In genomic region chrX:13669366-13669765, dm6 we compare ENCODE assay signal across 4 fruit fly cellular contexts.
TF ChIP-seq lines count a peak whose summit lies in the region.

CG15760 (plus strand) TSS chrX:13669699.

- TF ChIP-seq CTCF in whole organism, embryonic (GFP tag; optimal IDR thresholded peaks at IDR 0.05; lab: Kevin White, UChicago), result no peak

TF ChIP-seq in whole organism, adult, 20 proteins besides CTCF, POLR2A, EP300 and RAD21:
- TF ChIP-seq ovo (GFP tag; optimal IDR thresholded peaks at IDR 0.05; lab: Kevin White, UChicago), result no peak
- peak; percentile 34 for TF ChIP-seq CG14711 (tag; optimal IDR thresholded peaks at IDR 0.05; lab: Kevin White, UChicago)
- no peak for TF ChIP-seq kay (GFP tag; lab: Kevin White, UChicago; ENCODE audit: borderline replicate concordance)
- TF ChIP-seq CG7045 (GFP tag; optimal IDR thresholded peaks at IDR 0.05; lab: Kevin White, UChicago), result peak; percentile 2
- peak; percentile 0 for TF ChIP-seq CG7101 (tag; optimal IDR thresholded peaks at IDR 0.05; lab: Kevin White, UChicago)

TF ChIP-seq in whole organism, embryonic, 481 proteins besides CTCF, POLR2A, EP300 and RAD21 (continues in another document):
- TF ChIP-seq CG34376 (GFP tag; optimal IDR thresholded peaks at IDR 0.05; lab: Kevin White, UChicago) (peak; percentile 29), sens (GFP tag; lab: Kevin White, UChicago) (peak; percentile 83), CG32767 (GFP tag; IDR thresholded peaks at IDR 0.05; lab: Robert Waterston, UW) (no peak), CG12659 (GFP tag; optimal IDR thresholded peaks at IDR 0.05; lab: Kevin White, UChicago) (peak; percentile 1), CG10366 (GFP tag; IDR thresholded peaks at IDR 0.05; lab: Robert Waterston, UW) (no peak), CG2116 (GFP tag; optimal IDR thresholded peaks at IDR 0.05; lab: Kevin White, UChicago) (peak; percentile 29), Ets97D (GFP tag; optimal IDR thresholded peaks at IDR 0.05; lab: Kevin White, UChicago) (peak; percentile 31), CG13424 (tag; optimal IDR thresholded peaks at IDR 0.05; lab: Kevin White, UChicago) (peak; percentile 29), lilli (GFP tag; optimal IDR thresholded peaks at IDR 0.05; lab: Kevin White, UChicago) (peak; percentile 22), CG12769 (tag; optimal IDR thresholded peaks at IDR 0.05; lab: Kevin White, UChicago) (no peak), kni (GFP tag; optimal IDR thresholded peaks at IDR 0.05; lab: Kevin White, UChicago) (no peak), ewg (GFP tag; optimal IDR thresholded peaks at IDR 0.05; lab: Kevin White, UChicago) (peak; percentile 92), Antp (GFP tag; optimal IDR thresholded peaks at IDR 0.05; lab: Kevin White, UChicago) (peak; percentile 2), Mes4 (GFP tag; optimal IDR thresholded peaks at IDR 0.05; lab: Kevin White, UChicago) (no peak), Sry-δ (GFP tag; optimal IDR thresholded peaks at IDR 0.05; lab: Kevin White, UChicago) (peak; percentile 5), Rfx (GFP tag; IDR thresholded peaks at IDR 0.05; lab: Robert Waterston, UW) (0 out of 2 replicates have a peak, but pooled peaks have one; percentile 11), row (GFP tag; IDR thresholded peaks at IDR 0.05; lab: Robert Waterston, UW) (peak; percentile 50), Med (GFP tag; lab: Kevin White, UChicago) (peak; percentile 71), phol (tag; optimal IDR thresholded peaks at IDR 0.05; lab: Kevin White, UChicago) (peak; percentile 14), E2f2 (GFP tag; IDR thresholded peaks at IDR 0.05; lab: Robert Waterston, UW) (0 out of 2 replicates have a peak, but pooled peaks have one; percentile 9), crp (GFP tag; optimal IDR thresholded peaks at IDR 0.05; lab: Kevin White, UChicago) (peak in 1 of 2 experiments; percentile 72), pzg (GFP tag; optimal IDR thresholded peaks at IDR 0.05; lab: Kevin White, UChicago) (peak; percentile 17), Fer1 (GFP tag; optimal IDR thresholded peaks at IDR 0.05; lab: Kevin White, UChicago) (peak; percentile 35), CG11093 (GFP tag; IDR thresholded peaks at IDR 0.05; lab: Robert Waterston, UW) (no peak), trem (tag; optimal IDR thresholded peaks at IDR 0.05; lab: Kevin White, UChicago) (peak; percentile 17), scrt (GFP tag; optimal IDR thresholded peaks at IDR 0.05; lab: Kevin White, UChicago) (peak; percentile 36), CG9817 (tag; optimal IDR thresholded peaks at IDR 0.05; lab: Kevin White, UChicago) (peak; percentile 14), CG15514 (GFP tag; optimal IDR thresholded peaks at IDR 0.05; lab: Kevin White, UChicago) (peak; percentile 72), BEAF-32 (GFP tag; optimal IDR thresholded peaks at IDR 0.05; lab: Kevin White, UChicago) (peak; percentile 4)

TF ChIP-seq in whole organism, prepupa, 60 proteins besides CTCF, POLR2A, EP300 and RAD21:
- TF ChIP-seq CG15336 (GFP tag; IDR thresholded peaks at IDR 0.05; lab: Robert Waterston, UW) (no peak), esn (GFP tag; optimal IDR thresholded peaks at IDR 0.05; lab: Kevin White, UChicago) (peak; percentile 14), Lpt (GFP tag; optimal IDR thresholded peaks at IDR 0.05; lab: Kevin White, UChicago) (no peak), achi (GFP tag; optimal IDR thresholded peaks at IDR 0.05; lab: Kevin White, UChicago) (no peak)

TF ChIP-seq in whole organism, wandering third instar larva, 38 proteins besides CTCF, POLR2A, EP300 and RAD21:
- no peak for TF ChIP-seq psq (GFP tag; optimal IDR thresholded peaks at IDR 0.05; lab: Kevin White, UChicago)
- TF ChIP-seq Rel (GFP tag; optimal IDR thresholded peaks at IDR 0.05; lab: Kevin White, UChicago), result no peak
- peak; percentile 71 for TF ChIP-seq Rel (tag; optimal IDR thresholded peaks at IDR 0.05; lab: Kevin White, UChicago)
